Worm (Caenorhabditis elegans): ENCODE measurements around the gene clhm-1.
A peak's percentile ranks its signal among the peaks of the same experiment; 100 is the strongest.

The clhm-1 gene

ce11 chrII:6853059-6853466 lies 17.7 kb downstream of the clhm-1 start (continued):
- TF ChIP-seq sup-37 (GFP tag; optimal IDR thresholded peaks at IDR 0.05) (no peak), ama-1 (optimal IDR thresholded peaks at IDR 0.05) (peak; percentile 51), lsy-2 (tag; optimal IDR thresholded peaks at IDR 0.05) (peak; percentile 44 to 75), ceh-88 (GFP tag; IDR thresholded peaks at IDR 0.05) (peak; percentile 63), pag-3 (tag; optimal IDR thresholded peaks at IDR 0.05; ENCODE audit: borderline replicate concordance, insufficient read depth) (no peak), nhr-90 (tag; optimal IDR thresholded peaks at IDR 0.05; ENCODE audit: poor library complexity) (peak; percentile 59), ceh-90 (tag; optimal IDR thresholded peaks at IDR 0.05) (no peak), nhr-19 (GFP tag; conservative IDR thresholded peaks at IDR 0.05) (peak; percentile 79), dpl-1 (GFP tag; optimal IDR thresholded peaks at IDR 0.05) (peak in 2 of 3 experiments; percentile 36 to 47), irx-1 (tag; optimal IDR thresholded peaks at IDR 0.05) (peak; percentile 50), skn-1 (tag; optimal IDR thresholded peaks at IDR 0.05) (peak; percentile 50)

ce11 chrII:6851938-6852337 lies 18.9 kb downstream of the clhm-1 start, which contains the start of gene C04A2.15:
C04A2.15 (plus strand) TSS chrII:6852236.
- peak; percentile 34 for TF ChIP-seq lin-14 (GFP tag; optimal IDR thresholded peaks at IDR 0.05)
- TF ChIP-seq aly-2 (tag; optimal IDR thresholded peaks at IDR 0.05) = no peak

ce11 chrII:6849308-6849707 lies 21.5 kb downstream of the clhm-1 start:
- TF ChIP-seq zag-1 (tag; optimal IDR thresholded peaks at IDR 0.05) (no peak), elt-2 (tag; optimal IDR thresholded peaks at IDR 0.05) (no peak), nhr-85 (tag) (peak; percentile 94), pax-3 (tag; optimal IDR thresholded peaks at IDR 0.05) (no peak), unc-86 (tag; optimal IDR thresholded peaks at IDR 0.05) (no peak), ceh-90 (tag; optimal IDR thresholded peaks at IDR 0.05) (no peak), lin-13 (GFP tag; optimal IDR thresholded peaks at IDR 0.05) (no peak), mep-1 (tag; optimal IDR thresholded peaks at IDR 0.05) (peak; percentile 3), isw-1 (GFP tag; IDR thresholded peaks at IDR 0.05) (no peak), ceh-8 (GFP tag; optimal IDR thresholded peaks at IDR 0.05) (no peak), blmp-1 (tag; optimal IDR thresholded peaks at IDR 0.05) (peak; percentile 86), snu-23 (GFP tag; optimal IDR thresholded peaks at IDR 0.05) (peak; percentile 59), ama-1 (optimal IDR thresholded peaks at IDR 0.05) (no peak), nhr-47 (tag; optimal IDR thresholded peaks at IDR 0.05) (peak; percentile 6), ceh-82 (tag; optimal IDR thresholded peaks at IDR 0.05) (no peak), hlh-17 (GFP tag; optimal IDR thresholded peaks at IDR 0.05; ENCODE audit: borderline replicate concordance) (no peak), lir-3 (tag; optimal IDR thresholded peaks at IDR 0.05; ENCODE audit: poor library complexity) (peak; percentile 24), lin-35 (GFP tag; optimal IDR thresholded peaks at IDR 0.05) (peak in 1 of 2 experiments; percentile 73), sup-37 (GFP tag; optimal IDR thresholded peaks at IDR 0.05) (no peak), nhr-76 (tag; optimal IDR thresholded peaks at IDR 0.05) (no peak), grh-1 (GFP tag; IDR thresholded peaks at IDR 0.05) (peak; percentile 42; the same call in 1 of the 2 replicates), nhr-71 (tag; optimal IDR thresholded peaks at IDR 0.05) (peak; percentile 84), swsn-7 (tag; optimal IDR thresholded peaks at IDR 0.05) (no peak), dsc-1 (tag; optimal IDR thresholded peaks at IDR 0.05) (no peak), alr-1 (tag; optimal IDR thresholded peaks at IDR 0.05; ENCODE audit: borderline replicate concordance) (no peak), mab-9 (GFP tag; IDR thresholded peaks at IDR 0.05) (no peak), mef-2 (tag; optimal IDR thresholded peaks at IDR 0.05) (no peak), lin-15B (tag; optimal IDR thresholded peaks at IDR 0.05) (no peak), rnt-1 (tag; optimal IDR thresholded peaks at IDR 0.05) (peak; percentile 15), C16A3.4 (tag; optimal IDR thresholded peaks at IDR 0.05) (peak; percentile 34), nhr-20 (tag; optimal IDR thresholded peaks at IDR 0.05) (peak; percentile 79), vab-15 (tag; optimal IDR thresholded peaks at IDR 0.05) (peak; percentile 82), C34B4.2 (tag; optimal IDR thresholded peaks at IDR 0.05) (no peak), lin-39 (tag; optimal IDR thresholded peaks at IDR 0.05) (no peak), fkh-4 (tag; optimal IDR thresholded peaks at IDR 0.05; ENCODE audit: borderline replicate concordance) (no peak), lsy-2 (tag; optimal IDR thresholded peaks at IDR 0.05) (peak in 1 of 2 experiments; percentile 31), unc-62 (GFP tag; optimal IDR thresholded peaks at IDR 0.05) (no peak), mdl-1 (tag; optimal IDR thresholded peaks at IDR 0.05) (peak in 1 of 2 experiments; percentile 81), elt-3 (tag; optimal IDR thresholded peaks at IDR 0.05) (peak in 3 of 6 experiments; percentile 7 to 93 (median 81))
